Worm (Caenorhabditis elegans): ENCODE data around the gene enpl-1.

DNA sequence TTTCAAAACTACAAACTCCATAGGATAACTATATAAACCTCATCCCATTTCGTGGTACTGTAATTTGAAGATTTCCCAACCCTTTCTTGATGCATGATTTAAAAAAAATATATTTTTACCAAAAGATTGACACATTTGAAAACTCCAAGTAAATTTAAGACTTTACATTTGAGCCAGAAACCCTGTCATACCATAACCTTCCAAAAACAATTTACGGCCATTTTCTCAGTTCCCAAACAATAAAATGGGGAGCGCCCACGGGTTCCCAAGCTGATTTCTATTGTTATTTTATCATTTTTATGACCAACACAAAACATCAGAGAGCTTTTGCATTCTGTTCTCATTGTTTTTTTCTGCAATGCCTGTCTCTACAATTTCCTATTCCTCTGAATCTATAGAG is 6.5 kb upstream of the enpl-1 start, which contains the start of gene clc-9:
- TF ChIP-seq nhr-76 (tag; optimal IDR thresholded peaks at IDR 0.05) (no peak), egl-27 (tag; optimal IDR thresholded peaks at IDR 0.05) (no peak), unc-62 (GFP tag; optimal IDR thresholded peaks at IDR 0.05 in 1 of 2) (no peak), unc-62 (tag; optimal IDR thresholded peaks at IDR 0.05) (no peak), nhr-11 (tag; optimal IDR thresholded peaks at IDR 0.05) (no peak), daf-19 (GFP tag; conservative IDR thresholded peaks at IDR 0.05) (no peak), nhr-25 (tag; optimal IDR thresholded peaks at IDR 0.05; ENCODE audit: borderline replicate concordance, insufficient read depth) (no peak), lin-38 (GFP tag; IDR thresholded peaks at IDR 0.05) (no peak), daf-16 (GFP tag; optimal IDR thresholded peaks at IDR 0.05) (no peak), daf-16 (tag; optimal IDR thresholded peaks at IDR 0.05) (no peak), ZK546.5 (tag; optimal IDR thresholded peaks at IDR 0.05) (no peak), nhr-10 (tag; optimal IDR thresholded peaks at IDR 0.05) (no peak), jun-1 (tag; optimal IDR thresholded peaks at IDR 0.05) (no peak), lin-13 (GFP tag; optimal IDR thresholded peaks at IDR 0.05) (no peak)
